Worm (Caenorhabditis elegans) whole organism, young adult: Measurements from ENCODE around the gene K09C4.10.

Experiments used
- B0336.3 ChIP-seq: fragments of 200-800 bp; sonication (Bioruptor generic); IDR thresholded peaks from 2 replicates; pipeline ENCODE4 v1.3.6; 2022; ENCODE audit warnings: missing genetic modification characterization, missing compliant biosample characterization
- bed-2 ChIP-seq: fragments of 200-800 bp; sonication (Bioruptor generic); IDR thresholded peaks from 2 replicates; pipeline ENCODE4 v1.3.6; 2022; ENCODE audit warnings: missing genetic modification reagents, missing genetic modification characterization, missing compliant biosample characterization
- ceh-58 ChIP-seq: fragments of 200-800 bp; sonication (Bioruptor generic); IDR thresholded peaks from 2 replicates; pipeline ENCODE4 v1.3.6; 2022; ENCODE audit warnings: missing genetic modification characterization, missing compliant biosample characterization
- ets-4 ChIP-seq: fragments of 200-800 bp; sonication (Bioruptor generic); optimal IDR thresholded peaks from 2 replicates; lab custom pipeline; 2018; ENCODE audit warnings: mild to moderate bottlenecking, missing genetic modification characterization, missing compliant biosample characterization
- him-1 ChIP-seq: sonication (generic microtip); optimal IDR thresholded peaks from 2 replicates; lab custom pipeline; 2016; ENCODE audit warnings: missing genotype, missing genetic modification reagents, missing genetic modification characterization, missing compliant biosample characterization
- lin-35 ChIP-seq, 3 experiments: fragments of 150-350 bp in 2 of 3; sonication (generic microtip) in 1 of 3; optimal IDR thresholded peaks; 2 replicates each; lab custom pipeline; 2014 to 2018; ENCODE audit warnings: missing biosample characterization in 3 of 3, missing genetic modification characterization in 3 of 3, missing genetic modification reagents in 3 of 3
- madf-10 ChIP-seq: sonication (generic microtip); optimal IDR thresholded peaks from 2 replicates; lab custom pipeline; 2016; ENCODE audit warnings: mild to moderate bottlenecking, missing genetic modification characterization, missing compliant biosample characterization
- nhr-179 ChIP-seq: sonication (generic microtip); optimal IDR thresholded peaks from 2 replicates; lab custom pipeline; 2016; ENCODE audit warnings: mild to moderate bottlenecking, missing genetic modification characterization, missing compliant biosample characterization
- snpc-4 ChIP-seq, 5 experiments: fragments of 150-350 bp in 1 of 5; sonication (generic microtip) in 4 of 5; optimal IDR thresholded peaks; 2 replicates each; lab custom pipeline; 2014 to 2018; ENCODE audit warnings: missing genetic modification characterization in 5 of 5, missing biosample characterization in 3 of 5, antibody characterized with exemption in 2 of 5, mild to moderate bottlenecking in 2 of 5, missing compliant biosample characterization in 2 of 5, missing genotype in 2 of 5, moderate library complexity in 2 of 5, missing genetic modification reagents in 1 of 5
- xnd-1 ChIP-seq: sonication (generic microtip); optimal IDR thresholded peaks from 2 replicates; lab custom pipeline; 2016; ENCODE audit warnings: missing genotype, missing genetic modification reagents, missing genetic modification characterization, missing compliant biosample characterization
- ztf-25 ChIP-seq: fragments of 200-800 bp; sonication (Bioruptor generic); IDR thresholded peaks from 2 replicates; pipeline ENCODE4 v1.3.6; 2022; ENCODE audit warnings: missing genetic modification reagents, missing genetic modification characterization, missing compliant biosample characterization

- TF ChIP-seq lin-35 (GFP tag; optimal IDR thresholded peaks at IDR 0.05; lab: Kevin White, UChicago) (no peak), nhr-179 (tag; lab: Kevin White, UChicago) (no peak), him-1 (tag; lab: Kevin White, UChicago) (no peak), B0336.3 (no peak), ztf-25 (GFP tag; lab: Robert Waterston, UW) (no peak), bed-2 (GFP tag; lab: Robert Waterston, UW) (0 out of 2 replicates have a peak, but pooled peaks have one; percentile 13), xnd-1 (tag; lab: Kevin White, UChicago) (no peak), snpc-4 (GFP tag; optimal IDR thresholded peaks at IDR 0.05; lab: Kevin White, UChicago) (no peak), snpc-4 (tag; optimal IDR thresholded peaks at IDR 0.05; lab: Kevin White, UChicago) (no peak), ets-4 (no peak), madf-10 (tag; lab: Kevin White, UChicago) (no peak), ceh-58 (GFP tag; lab: Robert Waterston, UW) (no peak)
Observed at ce11 chrX:3258842-3259241, 21.2 kb downstream of the K09C4.10 start, which contains the start of gene lbp-1.
